Worm (Caenorhabditis elegans): ENCODE data around the gene cbs-2.

ce11 chrII:2216940-2217664 is 6.3 kb downstream of the cbs-2 start:
- TF ChIP-seq fos-1 (tag; optimal IDR thresholded peaks at IDR 0.05) (no peak), snpc-4 (tag; optimal IDR thresholded peaks at IDR 0.05) (no peak), nhr-77 (tag; optimal IDR thresholded peaks at IDR 0.05) (no peak), nhr-76 (tag; optimal IDR thresholded peaks at IDR 0.05) (no peak), nhr-11 (tag; optimal IDR thresholded peaks at IDR 0.05) (no peak), ces-1 (GFP tag; optimal IDR thresholded peaks at IDR 0.05) (no peak), nhr-28 (tag; optimal IDR thresholded peaks at IDR 0.05) (no peak), blmp-1 (tag; optimal IDR thresholded peaks at IDR 0.05) (no peak), mdl-1 (tag; optimal IDR thresholded peaks at IDR 0.05) (no peak), unc-62 (GFP tag; optimal IDR thresholded peaks at IDR 0.05) (no peak), fkh-10 (GFP tag; optimal IDR thresholded peaks at IDR 0.05) (no peak), sup-37 (GFP tag; optimal IDR thresholded peaks at IDR 0.05) (no peak), lin-39 (tag; optimal IDR thresholded peaks at IDR 0.05) (no peak), ztf-11 (tag; optimal IDR thresholded peaks at IDR 0.05) (no peak)

Data from whole organism, L1 larva.